Worm (Caenorhabditis elegans) whole organism, L4/young adult: ENCODE results near the gene tat-3.
"Not testable (repeated sequence)": the region's sequence is repeated elsewhere in the genome, so short reads cannot be mapped to it uniquely, and the experiment has no call there.

Experiments used
- dao-5 ChIP-seq: sonication (generic microtip); optimal IDR thresholded peaks from 2 replicates; lab custom pipeline; 2016; ENCODE audit warnings: missing genotype, missing genetic modification characterization, moderate library complexity, missing compliant biosample characterization
- him-1 ChIP-seq: sonication (generic microtip); optimal IDR thresholded peaks from 2 replicates; lab custom pipeline; 2016; ENCODE audit warnings: missing genotype, missing genetic modification reagents, missing genetic modification characterization, missing compliant biosample characterization

DNA sequence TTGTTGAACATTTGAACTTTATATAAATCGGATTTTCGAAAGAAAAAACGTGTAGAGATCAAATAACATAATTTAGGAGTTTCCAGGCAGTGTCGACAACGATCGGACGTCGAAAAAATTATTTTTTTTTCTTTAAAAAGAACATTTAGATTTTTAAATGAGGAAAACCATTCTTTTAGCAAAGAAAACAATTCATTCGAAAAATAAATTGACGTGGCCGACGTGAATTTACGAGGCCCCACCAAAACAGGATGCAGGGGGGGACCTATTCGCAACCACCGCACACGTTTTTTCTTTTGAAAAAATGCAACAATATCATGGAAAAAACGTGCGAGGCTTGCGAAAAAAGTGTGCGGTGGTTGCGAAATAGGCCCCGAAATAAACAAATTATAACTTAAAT is 19.5 kb upstream of the tat-3 start, which contains the start of gene enu-3.6:
- TF ChIP-seq dao-5, him-1 (tag; lab: Kevin White, UChicago): not testable (repeated sequence)
